Worm (Caenorhabditis elegans): ENCODE data around the gene col-115.

Gene col-115

ce11 chrIV:7982024-7982576, 6.4 kb upstream of the col-115 start, which contains the start of gene arf-5:
arf-5 (plus strand) TSS chrIV:7982526.
- TF ChIP-seq hlh-6 (tag; optimal IDR thresholded peaks at IDR 0.05) (no peak), lim-6 (tag; optimal IDR thresholded peaks at IDR 0.05) (no peak), ceh-24 (tag; optimal IDR thresholded peaks at IDR 0.05) (no peak), hlh-8 (tag; optimal IDR thresholded peaks at IDR 0.05) (no peak), nfya-1 (tag; optimal IDR thresholded peaks at IDR 0.05) (peak; percentile 14), hlh-30 (tag; optimal IDR thresholded peaks at IDR 0.05; ENCODE audit: insufficient read depth) (peak; percentile 35), zip-5 (tag; optimal IDR thresholded peaks at IDR 0.05) (no peak), gmeb-2 (tag; optimal IDR thresholded peaks at IDR 0.05) (no peak), unc-42 (tag; optimal IDR thresholded peaks at IDR 0.05) (peak; percentile 7), ceh-9 (tag; optimal IDR thresholded peaks at IDR 0.05) (no peak), ref-2 (tag; optimal IDR thresholded peaks at IDR 0.05) (no peak), hlh-13 (GFP tag; optimal IDR thresholded peaks at IDR 0.05) (no peak), fax-1 (tag; optimal IDR thresholded peaks at IDR 0.05) (no peak), unc-3 (GFP tag; conservative IDR thresholded peaks at IDR 0.05) (no peak), unc-3 (tag; optimal IDR thresholded peaks at IDR 0.05) (no peak), hlh-15 (tag; optimal IDR thresholded peaks at IDR 0.05) (no peak), unc-55 (GFP tag; optimal IDR thresholded peaks at IDR 0.05) (no peak)

DNA sequence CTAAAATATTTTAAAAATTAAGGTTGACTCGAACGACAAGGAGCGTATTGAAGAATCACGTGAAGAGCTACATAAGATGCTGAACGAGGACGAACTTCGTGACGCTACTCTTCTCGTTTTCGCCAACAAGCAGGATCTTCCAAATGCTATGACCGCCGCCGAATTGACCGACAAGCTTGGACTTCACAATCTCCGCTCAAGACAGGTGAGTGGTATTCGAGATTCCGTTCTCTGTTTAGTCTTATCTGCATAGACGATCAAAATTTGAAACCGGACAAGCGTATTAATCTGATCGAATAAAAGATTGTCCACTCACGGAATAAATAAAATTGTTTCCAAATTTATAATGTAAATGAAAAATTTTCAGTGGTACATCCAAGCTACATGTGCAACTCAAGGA, 5.5 kb upstream of the col-115 start:
- TF ChIP-seq dmd-4 (tag; optimal IDR thresholded peaks at IDR 0.05; ENCODE audit: borderline replicate concordance) (no peak), C38D4.7 (GFP tag; optimal IDR thresholded peaks at IDR 0.05) (no peak), lin-11 (tag; optimal IDR thresholded peaks at IDR 0.05) (no peak), C08G9.2 (tag; optimal IDR thresholded peaks at IDR 0.05) (no peak), F13H6.1 (tag; optimal IDR thresholded peaks at IDR 0.05) (no peak), fkh-6 (tag; optimal IDR thresholded peaks at IDR 0.05) (no peak), unc-3 (GFP tag; conservative IDR thresholded peaks at IDR 0.05) (no peak), unc-3 (tag; optimal IDR thresholded peaks at IDR 0.05) (no peak), ahr-1 (tag; optimal IDR thresholded peaks at IDR 0.05) (no peak), hlh-6 (tag; optimal IDR thresholded peaks at IDR 0.05) (no peak), pqm-1 (tag; optimal IDR thresholded peaks at IDR 0.05) (no peak), nhr-232 (tag; optimal IDR thresholded peaks at IDR 0.05) (no peak), ama-1 (optimal IDR thresholded peaks at IDR 0.05) (no peak), hlh-15 (tag; optimal IDR thresholded peaks at IDR 0.05) (no peak), pros-1 (tag; optimal IDR thresholded peaks at IDR 0.05) (no peak), K02D7.2 (tag; optimal IDR thresholded peaks at IDR 0.05) (no peak), madf-2 (tag; optimal IDR thresholded peaks at IDR 0.05) (no peak), ceh-30 (tag; optimal IDR thresholded peaks at IDR 0.05) (no peak), unc-42 (tag; optimal IDR thresholded peaks at IDR 0.05) (no peak), Y22D7AL.16 (tag; optimal IDR thresholded peaks at IDR 0.05) (no peak)

ce11 chrIV:7983728-7984346, 4.6 kb upstream of the col-115 start:
- TF ChIP-seq ama-1 (optimal IDR thresholded peaks at IDR 0.05) (peak; percentile 13), odd-2 (tag; optimal IDR thresholded peaks at IDR 0.05) (no peak)

ce11 chrIV:7985737-7986136, 2.7 kb upstream of the col-115 start:
- TF ChIP-seq elt-2 (tag; optimal IDR thresholded peaks at IDR 0.05) (peak; percentile 84), nhr-232 (tag; optimal IDR thresholded peaks at IDR 0.05) (no peak)

ce11 chrIV:7987083-7987482, 1.4 kb upstream of the col-115 start, which contains the start of gene mec-17:
mec-17 (minus strand) TSS chrIV:7987183.
- TF ChIP-seq F13H6.1 (tag; optimal IDR thresholded peaks at IDR 0.05), result no peak
- no peak for TF ChIP-seq C08G9.2 (tag; optimal IDR thresholded peaks at IDR 0.05)
- TF ChIP-seq ceh-2 (tag; optimal IDR thresholded peaks at IDR 0.05), result no peak
- no peak for TF ChIP-seq ceh-9 (tag; optimal IDR thresholded peaks at IDR 0.05)
- no peak for TF ChIP-seq ama-1 (optimal IDR thresholded peaks at IDR 0.05)
- no peak for TF ChIP-seq unc-42 (tag; optimal IDR thresholded peaks at IDR 0.05)
- TF ChIP-seq ceh-34 (tag; optimal IDR thresholded peaks at IDR 0.05), result no peak
- TF ChIP-seq unc-86 (tag; optimal IDR thresholded peaks at IDR 0.05), result no peak
- TF ChIP-seq pag-3 (tag; optimal IDR thresholded peaks at IDR 0.05; ENCODE audit: borderline replicate concordance), result no peak
- TF ChIP-seq nhr-11 (tag; optimal IDR thresholded peaks at IDR 0.05), result no peak

Data from whole organism, late embryonic.